Worm (Caenorhabditis elegans): ENCODE measurements around the gene srbc-26.

The srbc-26 gene

ce11 chrV:17171551-17171950 lies at the start of gene srbc-26:
Gene srbc-26, plus strand, starts transcription at chrV:17171851.
- TF ChIP-seq ets-7 (tag; optimal IDR thresholded peaks at IDR 0.05) (no peak), hnd-1 (tag; optimal IDR thresholded peaks at IDR 0.05) (no peak), tra-4 (tag; optimal IDR thresholded peaks at IDR 0.05) (no peak), tbx-11 (GFP tag; IDR thresholded peaks at IDR 0.05) (no peak), flt-1 (GFP tag; IDR thresholded peaks at IDR 0.05) (no peak), F13C5.2 (tag; optimal IDR thresholded peaks at IDR 0.05) (no peak)

- TF ChIP-seq ceh-36 (tag; optimal IDR thresholded peaks at IDR 0.05) (no peak), hmg-4 (GFP tag; optimal IDR thresholded peaks at IDR 0.05) (no peak), flt-1 (GFP tag; IDR thresholded peaks at IDR 0.05) (no peak), tra-4 (tag; optimal IDR thresholded peaks at IDR 0.05) (no peak), ceh-13 (GFP tag; optimal IDR thresholded peaks at IDR 0.05) (no peak), pes-1 (GFP tag; IDR thresholded peaks at IDR 0.05) (no peak), tbx-37 (GFP tag; conservative IDR thresholded peaks at IDR 0.05) (no peak)
Observed at ce11 chrV:17151292-17151691, 20.4 kb upstream of the srbc-26 start.

ce11 chrV:17154944-17155343 lies 16.7 kb upstream of the srbc-26 start:
- TF ChIP-seq tbx-11 (GFP tag; IDR thresholded peaks at IDR 0.05) (no peak), ceh-13 (GFP tag; optimal IDR thresholded peaks at IDR 0.05) (no peak), hmg-4 (GFP tag; optimal IDR thresholded peaks at IDR 0.05) (no peak), pes-1 (GFP tag; IDR thresholded peaks at IDR 0.05) (no peak), sea-1 (GFP tag; conservative IDR thresholded peaks at IDR 0.05) (no peak), hnd-1 (tag; optimal IDR thresholded peaks at IDR 0.05) (no peak), flt-1 (GFP tag; IDR thresholded peaks at IDR 0.05) (no peak)

DNA sequence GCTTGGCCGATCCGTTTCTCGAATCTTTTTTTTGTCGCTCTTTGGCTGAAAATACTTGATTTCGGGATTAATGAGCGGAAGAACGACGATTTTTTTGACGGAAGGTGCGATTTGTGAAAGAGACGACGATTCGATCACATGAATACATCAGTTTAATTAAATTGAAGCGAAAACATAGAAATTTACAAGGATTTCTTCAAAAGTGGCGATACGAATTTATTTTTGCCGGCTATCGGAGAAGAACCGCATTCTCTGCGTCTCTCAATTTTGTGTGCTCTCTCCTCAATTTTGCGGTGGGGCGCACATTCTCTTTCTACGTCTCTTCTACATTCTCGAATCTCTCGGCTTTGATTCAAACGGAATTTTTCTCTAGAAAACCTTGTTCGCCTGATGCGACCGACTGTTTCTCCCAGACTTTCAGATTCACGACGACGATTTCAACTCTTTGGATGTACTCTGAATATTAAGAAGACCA lies 16.2 kb upstream of the srbc-26 start, which contains the start of gene F40D4.17:
Gene F40D4.17 (minus strand): TSS at position 51 of the 475 bp plus-strand sequence.
- TF ChIP-seq tbx-37 (GFP tag; conservative IDR thresholded peaks at IDR 0.05) (no peak), B0310.2 (tag; optimal IDR thresholded peaks at IDR 0.05) (no peak), pes-1 (GFP tag; IDR thresholded peaks at IDR 0.05) (no peak), flt-1 (GFP tag; IDR thresholded peaks at IDR 0.05) (no peak), scrt-1 (GFP tag; IDR thresholded peaks at IDR 0.05) (no peak), hmg-4 (GFP tag; optimal IDR thresholded peaks at IDR 0.05) (no peak), ets-7 (tag; optimal IDR thresholded peaks at IDR 0.05) (no peak), sea-1 (GFP tag; conservative IDR thresholded peaks at IDR 0.05) (no peak), hmbx-1 (tag; optimal IDR thresholded peaks at IDR 0.05) (no peak), tra-4 (tag; optimal IDR thresholded peaks at IDR 0.05) (no peak), tbx-11 (GFP tag; IDR thresholded peaks at IDR 0.05) (no peak)

DNA sequence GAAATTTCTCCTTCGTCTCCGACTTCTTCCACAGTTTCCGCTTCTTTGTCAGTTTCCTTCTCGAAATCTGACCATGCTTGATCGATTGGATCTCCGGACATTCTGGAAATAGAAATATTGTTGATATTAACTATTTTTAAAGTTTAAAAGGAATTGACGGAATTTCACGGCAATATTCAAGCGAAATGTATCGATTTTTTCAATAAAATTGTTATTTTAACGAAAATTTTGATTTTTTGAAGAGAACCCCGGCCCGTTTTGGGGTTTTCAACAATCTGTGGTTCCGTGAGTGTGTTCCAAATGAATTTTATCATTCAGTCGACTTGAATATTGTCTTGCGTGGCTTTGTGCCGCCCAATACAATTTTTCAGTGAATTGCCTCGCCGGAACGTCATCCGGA lies 14.5 kb upstream of the srbc-26 start, which contains the start of gene F40D4.13:
Gene F40D4.13 (minus strand): TSS at position 101 of the 400 bp plus-strand sequence.
- TF ChIP-seq hnd-1 (tag; optimal IDR thresholded peaks at IDR 0.05) (no peak), tbx-11 (GFP tag; IDR thresholded peaks at IDR 0.05) (no peak), sea-1 (GFP tag; conservative IDR thresholded peaks at IDR 0.05) (no peak), hmg-4 (GFP tag; optimal IDR thresholded peaks at IDR 0.05) (no peak), B0310.2 (tag; optimal IDR thresholded peaks at IDR 0.05) (no peak), hmbx-1 (tag; optimal IDR thresholded peaks at IDR 0.05) (no peak), tra-4 (tag; optimal IDR thresholded peaks at IDR 0.05) (no peak), ceh-13 (GFP tag; optimal IDR thresholded peaks at IDR 0.05) (no peak), F13C5.2 (tag; optimal IDR thresholded peaks at IDR 0.05) (no peak), ama-1 (optimal IDR thresholded peaks at IDR 0.05) (no peak), flt-1 (GFP tag; IDR thresholded peaks at IDR 0.05) (no peak), scrt-1 (GFP tag; IDR thresholded peaks at IDR 0.05) (no peak), tbx-37 (GFP tag; conservative IDR thresholded peaks at IDR 0.05) (no peak), ceh-36 (tag; optimal IDR thresholded peaks at IDR 0.05) (no peak), pes-1 (GFP tag; IDR thresholded peaks at IDR 0.05) (no peak), ets-7 (tag; optimal IDR thresholded peaks at IDR 0.05) (no peak)

ce11 chrV:17159430-17159924 lies 12.2 kb upstream of the srbc-26 start, which contains the start of gene F40D4.12:
Gene F40D4.12, plus strand, starts transcription at chrV:17159874.
- no peak for TF ChIP-seq F13C5.2 (tag; optimal IDR thresholded peaks at IDR 0.05)
- no peak for TF ChIP-seq scrt-1 (GFP tag; IDR thresholded peaks at IDR 0.05)
- TF ChIP-seq tra-4 (tag; optimal IDR thresholded peaks at IDR 0.05), result no peak
- TF ChIP-seq tbx-37 (GFP tag; conservative IDR thresholded peaks at IDR 0.05), result no peak
- no peak for TF ChIP-seq ceh-36 (tag; optimal IDR thresholded peaks at IDR 0.05)
- no peak for TF ChIP-seq ama-1 (optimal IDR thresholded peaks at IDR 0.05)
- no peak for TF ChIP-seq sea-1 (GFP tag; conservative IDR thresholded peaks at IDR 0.05)
- TF ChIP-seq aly-1 (tag; optimal IDR thresholded peaks at IDR 0.05), result no peak
- TF ChIP-seq tbx-11 (GFP tag; IDR thresholded peaks at IDR 0.05), result no peak
- no peak for TF ChIP-seq hmg-4 (GFP tag; optimal IDR thresholded peaks at IDR 0.05)
- TF ChIP-seq B0310.2 (tag; optimal IDR thresholded peaks at IDR 0.05), result no peak
- no peak for TF ChIP-seq hnd-1 (tag; optimal IDR thresholded peaks at IDR 0.05)
- TF ChIP-seq flt-1 (GFP tag; IDR thresholded peaks at IDR 0.05), result no peak
- TF ChIP-seq hmbx-1 (tag; optimal IDR thresholded peaks at IDR 0.05), result no peak
- TF ChIP-seq ets-7 (tag; optimal IDR thresholded peaks at IDR 0.05), result no peak
- no peak for TF ChIP-seq pes-1 (GFP tag; IDR thresholded peaks at IDR 0.05)
- TF ChIP-seq ceh-13 (GFP tag; optimal IDR thresholded peaks at IDR 0.05), result no peak

DNA sequence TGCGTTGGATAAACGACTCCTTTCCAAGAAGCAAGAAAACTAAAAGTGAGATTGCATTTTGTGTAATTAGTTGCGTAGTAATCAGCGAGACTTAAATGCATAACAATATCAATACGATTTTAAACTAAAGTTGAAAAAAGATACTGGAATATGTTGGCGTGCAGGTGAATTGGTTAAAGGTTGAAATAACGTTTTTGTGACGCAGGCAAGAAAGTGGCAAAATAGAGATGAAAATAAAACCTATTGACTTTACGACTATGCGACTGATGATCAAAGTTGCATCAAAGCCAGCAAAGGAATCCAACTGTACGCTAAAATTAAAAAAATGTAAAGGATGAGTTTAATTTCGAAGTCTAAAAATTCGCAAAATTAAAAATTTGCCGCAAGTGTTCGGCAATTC lies 6.2 kb upstream of the srbc-26 start, which contains the start of gene srh-102:
Gene srh-102 (minus strand): TSS at position 101 of the 400 bp plus-strand sequence.
- TF ChIP-seq ceh-13 (GFP tag; optimal IDR thresholded peaks at IDR 0.05), result no peak
- no peak for TF ChIP-seq ets-7 (tag; optimal IDR thresholded peaks at IDR 0.05)
- TF ChIP-seq tbx-37 (GFP tag; conservative IDR thresholded peaks at IDR 0.05), result no peak
- no peak for TF ChIP-seq sea-1 (GFP tag; conservative IDR thresholded peaks at IDR 0.05)
- no peak for TF ChIP-seq ceh-36 (tag; optimal IDR thresholded peaks at IDR 0.05)
- TF ChIP-seq tbx-11 (GFP tag; IDR thresholded peaks at IDR 0.05), result no peak
- no peak for TF ChIP-seq hmbx-1 (tag; optimal IDR thresholded peaks at IDR 0.05)
- TF ChIP-seq scrt-1 (GFP tag; IDR thresholded peaks at IDR 0.05), result no peak
- TF ChIP-seq pes-1 (GFP tag; IDR thresholded peaks at IDR 0.05), result no peak
- TF ChIP-seq aly-1 (tag; optimal IDR thresholded peaks at IDR 0.05), result no peak
- TF ChIP-seq hnd-1 (tag; optimal IDR thresholded peaks at IDR 0.05), result no peak
- TF ChIP-seq F13C5.2 (tag; optimal IDR thresholded peaks at IDR 0.05), result no peak
- no peak for TF ChIP-seq B0310.2 (tag; optimal IDR thresholded peaks at IDR 0.05)

All from whole organism, early embryonic.